Worm (Caenorhabditis elegans) whole organism, L4 larva: Measurements from ENCODE around the gene gcy-18.

Experiments used
- aly-2 ChIP-seq: sonication (generic microtip); optimal IDR thresholded peaks from 2 replicates; lab custom pipeline; 2018; ENCODE audit warnings: missing biosample characterization, missing genetic modification characterization
- ama-1 ChIP-seq: fragments of 150-350 bp; optimal IDR thresholded peaks from 2 replicates; lab custom pipeline; 2014; ENCODE audit warnings: inconsistent platforms, mixed read lengths
- lin-39 ChIP-seq: fragments of 150-350 bp; optimal IDR thresholded peaks from 2 replicates; lab custom pipeline; 2014; ENCODE audit warnings: missing biosample characterization, missing genetic modification reagents, missing genetic modification characterization
- madf-5 ChIP-seq, 2 experiments: fragments of 200-800 bp; sonication (Bioruptor generic); IDR thresholded peaks; 2 replicates each; pipeline ENCODE4 v1.3.6; 2022; ENCODE audit warnings: missing compliant biosample characterization in 2 of 2, missing genetic modification characterization in 2 of 2
- nhr-10 ChIP-seq: fragments of 150-350 bp; optimal IDR thresholded peaks from 2 replicates; lab custom pipeline; 2014; ENCODE audit warnings: missing biosample characterization, missing genetic modification characterization
- pha-4 ChIP-seq, 2 experiments: fragments of 150-350 bp in 1 of 2; fragments of 200-800 bp in 1 of 2; sonication (Bioruptor generic) in 1 of 2; IDR thresholded peaks in 1 of 2; optimal IDR thresholded peaks in 1 of 2; 2 replicates each; pipeline versions ENCODE4 v1.3.6 to Lab custom; 2014 to 2022; ENCODE audit warnings: missing genetic modification characterization in 2 of 2, missing genetic modification reagents in 2 of 2, missing biosample characterization in 1 of 2, missing compliant biosample characterization in 1 of 2
- skn-1 ChIP-seq: fragments of 150-350 bp; optimal IDR thresholded peaks from 2 replicates; lab custom pipeline; 2014; ENCODE audit warnings: missing biosample characterization, missing genetic modification characterization
- ztf-11 ChIP-seq: fragments of 150-350 bp; optimal IDR thresholded peaks from 2 replicates; lab custom pipeline; 2014; ENCODE audit warnings: missing biosample characterization, missing genetic modification characterization

DNA sequence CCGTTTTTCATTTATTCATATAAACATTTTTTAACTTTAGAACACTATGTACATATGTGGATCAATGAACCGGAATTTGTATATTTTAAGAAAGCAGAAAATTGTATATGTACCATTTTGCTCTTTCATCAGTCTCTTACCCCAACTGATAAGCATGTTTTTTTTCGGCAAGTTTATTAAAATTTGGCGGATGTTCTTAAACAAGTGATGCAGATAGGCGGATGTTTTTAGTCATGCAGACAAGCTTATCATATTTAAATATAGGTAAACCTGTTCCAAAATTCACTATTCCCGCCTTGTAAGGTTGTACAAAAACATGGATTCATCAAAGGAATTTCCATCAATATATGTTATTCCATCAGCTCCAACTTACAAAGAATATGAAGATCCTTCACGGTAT is 39.5 kb downstream of the gcy-18 start, which contains the start of gene K08D8.9:
- TF ChIP-seq nhr-10 (tag; lab: Kevin White, UChicago) (no peak), lin-39 (tag; lab: Kevin White, UChicago) (no peak), ama-1 (no peak), skn-1 (tag; lab: Kevin White, UChicago) (no peak), aly-2 (tag; lab: Kevin White, UChicago) (no peak), madf-5 (GFP tag; IDR thresholded peaks at IDR 0.05; lab: Robert Waterston, UW) (no peak), pha-4 (GFP tag; IDR thresholded peaks at IDR 0.05; lab: Robert Waterston, UW) (no peak), pha-4 (tag; optimal IDR thresholded peaks at IDR 0.05; lab: Kevin White, UChicago) (no peak), ztf-11 (tag; lab: Kevin White, UChicago) (no peak)
